Worm (Caenorhabditis elegans) whole organism, L3 larva: Measurements from ENCODE around the gene rps-8.

ENCODE experiments used
- ZK546.5 ChIP-seq: sonication (generic microtip); optimal IDR thresholded peaks from 2 replicates; lab custom pipeline; 2017; ENCODE audit warnings: missing biosample characterization, missing genetic modification characterization
- ama-1 ChIP-seq: fragments of 150-350 bp; optimal IDR thresholded peaks from 2 replicates; lab custom pipeline; 2018
- daf-12 ChIP-seq: fragments of 150-350 bp; optimal IDR thresholded peaks from 2 replicates; lab custom pipeline; 2014; ENCODE audit warnings: missing biosample characterization, missing genetic modification reagents, missing genetic modification characterization
- elt-1 ChIP-seq: fragments of 150-350 bp; optimal IDR thresholded peaks from 2 replicates; lab custom pipeline; 2014; ENCODE audit warnings: missing biosample characterization, missing genetic modification characterization
- elt-2 ChIP-seq: sonication (generic microtip); optimal IDR thresholded peaks from 2 replicates; lab custom pipeline; 2016; ENCODE audit warnings: missing genetic modification reagents, mild to moderate bottlenecking, missing genetic modification characterization, missing compliant biosample characterization
- elt-3 ChIP-seq, 3 experiments: fragments of 150-350 bp in 1 of 3; sonication (generic microtip) in 2 of 3; optimal IDR thresholded peaks; 2 replicates in 2 of 3; 4 replicates in 1 of 3; lab custom pipeline; 2014 to 2017; ENCODE audit warnings: missing biosample characterization in 3 of 3, missing genetic modification characterization in 3 of 3
- fkh-2 ChIP-seq: fragments of 150-350 bp; optimal IDR thresholded peaks from 2 replicates; lab custom pipeline; 2014; ENCODE audit warnings: missing biosample characterization, missing genetic modification reagents, missing genetic modification characterization
- nhr-23 ChIP-seq: fragments of 150-350 bp; optimal IDR thresholded peaks from 2 replicates; lab custom pipeline; 2014; ENCODE audit warnings: missing biosample characterization, missing genetic modification reagents, missing genetic modification characterization
- nhr-237 ChIP-seq: fragments of 150-350 bp; optimal IDR thresholded peaks from 2 replicates; lab custom pipeline; 2014; ENCODE audit warnings: missing biosample characterization, missing genetic modification characterization
- nhr-28 ChIP-seq: fragments of 150-350 bp; optimal IDR thresholded peaks from 2 replicates; lab custom pipeline; 2014; ENCODE audit warnings: missing biosample characterization, missing genetic modification characterization
- pha-4 ChIP-seq: fragments of 150-350 bp; optimal IDR thresholded peaks from 2 replicates; lab custom pipeline; 2014; ENCODE audit warnings: missing biosample characterization, missing genetic modification reagents, missing genetic modification characterization
- skn-1 ChIP-seq: fragments of 150-350 bp; optimal IDR thresholded peaks from 2 replicates; lab custom pipeline; 2014; ENCODE audit warnings: missing biosample characterization, missing genetic modification characterization

Gene rps-8

ce11 chrIV:7274969-7275548, 38.6 kb downstream of the rps-8 start:
- TF ChIP-seq skn-1 (no peak), pha-4 (peak; percentile 21), elt-2 (peak; percentile 25)
- TF ChIP-seq, all 47 proteins: peak for 2

ce11 chrIV:7263137-7263536, 50.5 kb downstream of the rps-8 start, which contains the start of gene glb-2:
Gene glb-2 (minus strand): TSS chrIV:7263237.
- no peak for TF ChIP-seq nhr-237 (tag; lab: Kevin White, UChicago)
- no peak for TF ChIP-seq ama-1
- TF ChIP-seq elt-1 (tag; lab: Kevin White, UChicago) = no peak
- TF ChIP-seq daf-12 (tag; lab: Kevin White, UChicago) = no peak
- TF ChIP-seq ZK546.5 (tag; lab: Kevin White, UChicago) = no peak
- TF ChIP-seq elt-3 (tag; optimal IDR thresholded peaks at IDR 0.05; lab: Kevin White, UChicago) = no peak
- TF ChIP-seq nhr-23 (tag; lab: Kevin White, UChicago) = no peak
- TF ChIP-seq nhr-28 (tag; lab: Kevin White, UChicago) = no peak
- no peak for TF ChIP-seq fkh-2
